Fruit fly (Drosophila melanogaster) whole organism, embryonic: ENCODE data around the gene CG17121.

Source experiments
- ATbp ChIP-seq: fragments of 200-800 bp; sonication (Bioruptor generic); optimal IDR thresholded peaks from 2 replicates; lab custom pipeline; 2017; ENCODE audit warnings: missing biosample characterization, mild to moderate bottlenecking, missing genetic modification characterization, missing genetic modification reagents
- Antp ChIP-seq: fragments of 200-800 bp; sonication (Bioruptor generic); optimal IDR thresholded peaks from 3 replicates; lab custom pipeline; 2016; ENCODE audit warnings: missing biosample characterization, missing genetic modification characterization
- Awh ChIP-seq: fragments of 200-800 bp; sonication (Bioruptor generic); IDR thresholded peaks from 2 replicates; pipeline ENCODE4, ENCODE4 v1.3.6; 2022; ENCODE audit warnings: missing biosample characterization, missing genetic modification characterization
- Bgb ChIP-seq: fragments of 200-800 bp; sonication (Bioruptor generic); IDR thresholded peaks from 2 replicates; pipeline ENCODE4 v1.3.6; 2022; ENCODE audit warnings: missing biosample characterization, missing genetic modification characterization; ENCODE audit not compliant: partially characterized antibody
- CG1024 ChIP-seq: fragments of 200-800 bp; sonication (Bioruptor generic); IDR thresholded peaks from 2 replicates; pipeline ENCODE4 v1.3.6; 2022; ENCODE audit warnings: missing biosample characterization, missing genetic modification characterization
- CG10959 ChIP-seq: fragments of 200-800 bp; sonication (Bioruptor generic); IDR thresholded peaks from 2 replicates; pipeline ENCODE4 v1.3.6; 2022; ENCODE audit warnings: missing biosample characterization, missing genetic modification characterization
- CG11085 ChIP-seq: fragments of 200-800 bp; sonication (Bioruptor generic); IDR thresholded peaks from 2 replicates; pipeline ENCODE4 v1.3.6; 2022; ENCODE audit warnings: missing biosample characterization, missing genetic modification characterization
- CG11504 ChIP-seq: fragments of 200-800 bp; sonication (Bioruptor generic); optimal IDR thresholded peaks from 3 replicates; lab custom pipeline; 2019; ENCODE audit warnings: missing biosample characterization, mild to moderate bottlenecking, missing genetic modification characterization, moderate library complexity
- CG12391 ChIP-seq: fragments of 200-800 bp; sonication (Bioruptor generic); optimal IDR thresholded peaks from 3 replicates; lab custom pipeline; 2018; ENCODE audit warnings: missing biosample characterization, mild to moderate bottlenecking, missing genetic modification characterization, moderate library complexity
- CG13424 ChIP-seq: fragments of 200-800 bp; sonication (Bioruptor generic); optimal IDR thresholded peaks from 2 replicates; lab custom pipeline; 2019; ENCODE audit warnings: missing biosample characterization, mild to moderate bottlenecking, missing genetic modification characterization, moderate library complexity
- CG13624 ChIP-seq: fragments of 200-800 bp; sonication (Bioruptor generic); optimal IDR thresholded peaks from 2 replicates; lab custom pipeline; 2016; ENCODE audit warnings: missing biosample characterization, missing genetic modification characterization
- CG14710 ChIP-seq: fragments of 200-800 bp; sonication (Bioruptor generic); optimal IDR thresholded peaks from 3 replicates; lab custom pipeline; 2019; ENCODE audit warnings: missing biosample characterization, mild to moderate bottlenecking, missing genetic modification characterization, moderate library complexity
- CG15479 ChIP-seq: fragments of 200-800 bp; sonication (Bioruptor generic); optimal IDR thresholded peaks from 3 replicates; lab custom pipeline; 2019; ENCODE audit warnings: missing biosample characterization, mild to moderate bottlenecking, missing genetic modification characterization, moderate library complexity
- CG17328 ChIP-seq: fragments of 200-800 bp; sonication (Bioruptor generic); IDR thresholded peaks from 2 replicates; pipeline ENCODE4 v1.3.6; 2022; ENCODE audit warnings: missing biosample characterization, missing genetic modification characterization
- CG1792 ChIP-seq: fragments of 200-800 bp; sonication (Bioruptor generic); optimal IDR thresholded peaks from 2 replicates; lab custom pipeline; 2016; ENCODE audit warnings: missing biosample characterization, missing genetic modification characterization
- CG18764 ChIP-seq: fragments of 200-800 bp; sonication (Bioruptor generic); optimal IDR thresholded peaks from 3 replicates; lab custom pipeline; 2016; ENCODE audit warnings: missing biosample characterization, missing genetic modification characterization
- CG31388 ChIP-seq: fragments of 200-800 bp; sonication (Bioruptor generic); optimal IDR thresholded peaks from 2 replicates; lab custom pipeline; 2016; ENCODE audit warnings: missing biosample characterization, missing genetic modification characterization
- CG33557 ChIP-seq: fragments of 200-800 bp; sonication (Bioruptor generic); optimal IDR thresholded peaks from 2 replicates; lab custom pipeline; 2019; ENCODE audit warnings: missing biosample characterization, mild to moderate bottlenecking, missing genetic modification characterization, moderate library complexity
- CG34422 ChIP-seq: fragments of 200-800 bp; sonication (Bioruptor generic); IDR thresholded peaks from 3 replicates; pipeline ENCODE4 v1.3.6; 2022; ENCODE audit warnings: missing biosample characterization, missing genetic modification characterization
- CG4424 ChIP-seq: fragments of 200-800 bp; sonication (Bioruptor generic); optimal IDR thresholded peaks from 3 replicates; lab custom pipeline; 2016; ENCODE audit warnings: missing biosample characterization, missing genetic modification characterization
- CG4820 ChIP-seq: fragments of 200-800 bp; sonication (Bioruptor generic); optimal IDR thresholded peaks from 3 replicates; lab custom pipeline; 2016; ENCODE audit warnings: missing biosample characterization, missing genetic modification characterization
- CG5180 ChIP-seq: fragments of 200-800 bp; sonication (Bioruptor generic); optimal IDR thresholded peaks from 3 replicates; lab custom pipeline; 2017; ENCODE audit warnings: missing biosample characterization, missing genetic modification characterization, mild to moderate bottlenecking, moderate library complexity, missing genetic modification reagents
- CG6791 ChIP-seq: fragments of 200-800 bp; sonication (Bioruptor generic); IDR thresholded peaks from 3 replicates; pipeline ENCODE4 v1.3.6; 2022; ENCODE audit warnings: missing biosample characterization, missing genetic modification characterization; ENCODE audit not compliant: partially characterized antibody
- CG7963 ChIP-seq: fragments of 200-800 bp; sonication (Bioruptor generic); IDR thresholded peaks from 3 replicates; pipeline ENCODE4 v1.3.6; 2022; ENCODE audit warnings: missing biosample characterization, missing genetic modification characterization; ENCODE audit not compliant: partially characterized antibody
- CHES-1-like ChIP-seq: fragments of 200-800 bp; sonication (Bioruptor generic); optimal IDR thresholded peaks from 2 replicates; lab custom pipeline; 2016; ENCODE audit warnings: missing biosample characterization, missing genetic modification characterization
- Dip3 ChIP-seq: fragments of 200-800 bp; sonication (Bioruptor generic); optimal IDR thresholded peaks from 3 replicates; lab custom pipeline; 2016; ENCODE audit warnings: missing biosample characterization, missing genetic modification characterization
- E2f1 ChIP-seq: fragments of 200-800 bp; sonication (Bioruptor generic); IDR thresholded peaks from 2 replicates; pipeline ENCODE4 v1.3.6; 2022; ENCODE audit warnings: missing biosample characterization, missing genetic modification characterization
- HLH54F ChIP-seq: fragments of 200-800 bp; sonication (Bioruptor generic); optimal IDR thresholded peaks from 3 replicates; lab custom pipeline; 2016; ENCODE audit warnings: missing biosample characterization, missing genetic modification characterization
- MBD-R2 ChIP-seq: fragments of 200-800 bp; sonication (Bioruptor generic); IDR thresholded peaks from 2 replicates; pipeline ENCODE4 v1.3.6; 2022; ENCODE audit warnings: missing biosample characterization, missing genetic modification characterization
- Oaz ChIP-seq: fragments of 200-800 bp; sonication (Bioruptor generic); IDR thresholded peaks from 2 replicates; pipeline ENCODE4 v1.3.6; 2022; ENCODE audit warnings: missing biosample characterization, missing genetic modification characterization
- Sox100B ChIP-seq: fragments of 200-800 bp; sonication (Bioruptor generic); optimal IDR thresholded peaks from 3 replicates; lab custom pipeline; 2018; ENCODE audit warnings: missing biosample characterization, mild to moderate bottlenecking, missing genetic modification characterization
- Sry-δ ChIP-seq: fragments of 200-800 bp; sonication (Bioruptor generic); optimal IDR thresholded peaks from 2 replicates; lab custom pipeline; 2016; ENCODE audit warnings: missing biosample characterization, missing genetic modification characterization
- Xbp1 ChIP-seq: fragments of 200-800 bp; sonication (Bioruptor generic); optimal IDR thresholded peaks from 3 replicates; lab custom pipeline; 2016; ENCODE audit warnings: missing biosample characterization, mild to moderate bottlenecking, missing genetic modification characterization
- bcd ChIP-seq: fragments of 200-800 bp; sonication (Bioruptor generic); optimal IDR thresholded peaks from 2 replicates; lab custom pipeline; 2017; ENCODE audit warnings: missing biosample characterization, mild to moderate bottlenecking, missing genetic modification characterization
- chinmo ChIP-seq: fragments of 200-800 bp; sonication (Bioruptor generic); IDR thresholded peaks from 4 replicates; pipeline ENCODE4 v1.3.6; 2022; ENCODE audit warnings: missing biosample characterization, missing genetic modification characterization; ENCODE audit not compliant: partially characterized antibody
- gem ChIP-seq: fragments of 200-800 bp; sonication (Bioruptor generic); optimal IDR thresholded peaks from 2 replicates; lab custom pipeline; 2019; ENCODE audit warnings: missing biosample characterization, mild to moderate bottlenecking, missing genetic modification characterization, moderate library complexity
- grn ChIP-seq: fragments of 200-800 bp; sonication (Bioruptor generic); optimal IDR thresholded peaks from 3 replicates; lab custom pipeline; 2017; ENCODE audit warnings: missing biosample characterization, missing genetic modification characterization
- gro ChIP-seq: fragments of 200-800 bp; sonication (Bioruptor generic); optimal IDR thresholded peaks from 2 replicates; lab custom pipeline; 2016; ENCODE audit warnings: missing biosample characterization, missing genetic modification characterization
- gsb-n ChIP-seq: fragments of 200-800 bp; sonication (Bioruptor generic); optimal IDR thresholded peaks from 3 replicates; lab custom pipeline; 2018; ENCODE audit warnings: missing biosample characterization, mild to moderate bottlenecking, missing genetic modification characterization
- ham ChIP-seq: fragments of 200-800 bp; sonication (Bioruptor generic); IDR thresholded peaks from 2 replicates; pipeline ENCODE4 v1.3.6; 2022; ENCODE audit warnings: missing biosample characterization, missing genetic modification characterization
- hth ChIP-seq: fragments of >200 bp; optimal IDR thresholded peaks from 2 replicates; lab custom pipeline; 2017; ENCODE audit warnings: inconsistent platforms
- kah ChIP-seq: fragments of 200-800 bp; sonication (Bioruptor generic); optimal IDR thresholded peaks from 2 replicates; lab custom pipeline; 2018; ENCODE audit warnings: missing biosample characterization, mild to moderate bottlenecking, missing genetic modification characterization
- nerfin-2 ChIP-seq: fragments of 200-800 bp; sonication (Bioruptor generic); IDR thresholded peaks from 2 replicates; pipeline ENCODE4 v1.3.6; 2022; ENCODE audit warnings: missing biosample characterization, missing genetic modification characterization; ENCODE audit not compliant: partially characterized antibody
- pan ChIP-seq, 4 experiments: fragments of >200 bp in 3 of 4; fragments of 200-800 bp in 1 of 4; sonication (Bioruptor generic) in 1 of 4; optimal IDR thresholded peaks in 3 of 4; IDR thresholded peaks in 1 of 4; 2 replicates each; pipeline versions ENCODE4 v1.3.6 to Lab custom; 2017 to 2022; ENCODE audit warnings: missing biosample characterization in 2 of 4, missing genetic modification characterization in 2 of 4, mixed read lengths in 1 of 4
- peb ChIP-seq: fragments of 200-800 bp; sonication (Bioruptor generic); IDR thresholded peaks from 2 replicates; pipeline ENCODE4 v1.3.6; 2022; ENCODE audit warnings: missing biosample characterization, missing genetic modification characterization
- pum ChIP-seq: fragments of 200-800 bp; sonication (Bioruptor generic); optimal IDR thresholded peaks from 2 replicates; lab custom pipeline; 2016; ENCODE audit warnings: missing biosample characterization, missing genetic modification characterization
- sd ChIP-seq: fragments of 200-800 bp; sonication (Bioruptor generic); optimal IDR thresholded peaks from 3 replicates; lab custom pipeline; 2018; ENCODE audit warnings: missing biosample characterization, mild to moderate bottlenecking, missing genetic modification characterization, moderate library complexity
- shn ChIP-seq: fragments of 200-800 bp; sonication (Bioruptor generic); optimal IDR thresholded peaks from 3 replicates; lab custom pipeline; 2016; ENCODE audit warnings: missing biosample characterization, missing genetic modification characterization
- sima ChIP-seq: fragments of 200-800 bp; sonication (Bioruptor generic); optimal IDR thresholded peaks from 2 replicates; lab custom pipeline; 2016; ENCODE audit warnings: missing biosample characterization, missing genetic modification characterization
- sug ChIP-seq: fragments of 200-800 bp; optimal IDR thresholded peaks from 2 replicates; lab custom pipeline; 2019; ENCODE audit warnings: missing biosample characterization, mild to moderate bottlenecking, missing genetic modification characterization, moderate library complexity
- zen2 ChIP-seq: fragments of 200-800 bp; sonication (Bioruptor generic); IDR thresholded peaks from 3 replicates; pipeline ENCODE4 v1.3.6; 2022; ENCODE audit warnings: missing biosample characterization, missing genetic modification characterization; ENCODE audit not compliant: partially characterized antibody

CG17121 gene

DNA sequence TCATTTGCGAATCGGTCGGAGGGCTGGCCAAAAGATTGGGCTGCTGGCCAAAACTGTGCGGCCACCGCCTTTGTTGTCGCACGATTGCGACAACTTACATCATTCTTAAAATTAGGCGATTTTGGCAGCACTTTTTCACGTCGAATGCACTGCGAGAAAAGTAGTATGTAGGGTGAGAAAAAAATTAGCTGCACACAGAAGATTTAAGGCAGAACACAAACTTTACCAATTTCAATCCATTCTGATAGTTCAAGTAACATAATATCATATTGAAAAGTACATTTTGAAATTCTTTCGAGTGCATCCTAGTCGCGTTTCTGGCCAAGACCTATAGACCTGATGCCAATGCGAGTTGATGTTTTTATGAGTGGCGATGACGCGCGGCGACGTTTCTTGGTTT lies 19.5 kb downstream of the CG17121 start (continued):
- TF ChIP-seq nerfin-2 (no peak), CG1792 (GFP tag; lab: Kevin White, UChicago) (peak; percentile 14), bcd (GFP tag; lab: Kevin White, UChicago) (peak; percentile 63), CG1024 (GFP tag; lab: Robert Waterston, UW) (no peak), CG11504 (peak; percentile 54), zen2 (GFP tag; lab: Robert Waterston, UW) (no peak), CG13624 (GFP tag; lab: Kevin White, UChicago) (peak; percentile 70), Dip3 (GFP tag; lab: Kevin White, UChicago) (peak; percentile 60), Antp (GFP tag; lab: Kevin White, UChicago) (peak; percentile 67), CG13424 (tag; lab: Kevin White, UChicago) (peak; percentile 30), CG33557 (GFP tag; lab: Kevin White, UChicago) (no peak), Sry-δ (no peak), CG4820 (GFP tag; lab: Kevin White, UChicago) (peak; percentile 18), E2f1 (GFP tag; lab: Robert Waterston, UW) (peak; percentile 54; the same call in 1 of the 2 replicates), chinmo (GFP tag; lab: Robert Waterston, UW) (no peak), grn (GFP tag; lab: Kevin White, UChicago) (no peak), hth (lab: Kevin White, UChicago) (no peak), gro (GFP tag; lab: Kevin White, UChicago) (no peak), ham (no peak), kah (GFP tag; lab: Kevin White, UChicago) (no peak), sug (tag; lab: Kevin White, UChicago) (no peak), Sox100B (GFP tag; lab: Kevin White, UChicago) (no peak), CG12391 (peak; percentile 32), peb (GFP tag; lab: Robert Waterston, UW) (no peak), HLH54F (GFP tag; lab: Kevin White, UChicago) (peak; percentile 56), pum (GFP tag; lab: Kevin White, UChicago) (peak; percentile 21), CG34422 (peak; percentile 71), CG18764 (GFP tag; lab: Kevin White, UChicago) (no peak), CG4424 (GFP tag; lab: Kevin White, UChicago) (peak; percentile 17), CG7963 (GFP tag; lab: Robert Waterston, UW) (no peak), shn (GFP tag; lab: Kevin White, UChicago) (peak; percentile 34), CG10959 (GFP tag; lab: Robert Waterston, UW) (no peak), gsb-n (tag; lab: Kevin White, UChicago) (no peak), CG15479 (GFP tag; lab: Kevin White, UChicago) (no peak), CG5180 (GFP tag; lab: Kevin White, UChicago) (no peak), Xbp1 (GFP tag; lab: Kevin White, UChicago) (peak; percentile 63), MBD-R2 (GFP tag; lab: Robert Waterston, UW) (peak; percentile 33; the same call in 1 of the 2 replicates), sd (tag; lab: Kevin White, UChicago) (no peak), CG17328 (0 out of 2 replicates have a peak, but pooled peaks have one; percentile 39), pan (optimal IDR thresholded peaks at IDR 0.05; lab: Kevin White, UChicago) (no peak), pan (GFP tag; optimal IDR thresholded peaks at IDR 0.05 in 1 of 2, IDR thresholded peaks at IDR 0.05 in 1 of 2) (peak in 1 of 2 experiments; percentile 70), CG31388 (GFP tag; lab: Kevin White, UChicago) (no peak), CG6791 (GFP tag; lab: Robert Waterston, UW) (no peak), CG11085 (GFP tag; lab: Robert Waterston, UW) (no peak), Awh (GFP tag; lab: Robert Waterston, UW) (no peak), ATbp (no peak), Bgb (no peak), Oaz (GFP tag; lab: Robert Waterston, UW) (peak; percentile 41; the same call in 1 of the 2 replicates), CG14710 (tag; lab: Kevin White, UChicago) (no peak), CHES-1-like (GFP tag; lab: Kevin White, UChicago) (peak; percentile 48), sima (GFP tag; lab: Kevin White, UChicago) (no peak), gem (tag; lab: Kevin White, UChicago) (peak; percentile 67)
